Fruit fly (Drosophila melanogaster) whole organism, embryonic: ENCODE measurements around the gene TRAM.

ENCODE experiments used
- CG15514 ChIP-seq: fragments of 200-800 bp; sonication (Bioruptor generic); optimal IDR thresholded peaks from 3 replicates; lab custom pipeline; 2017; ENCODE audit warnings: missing biosample characterization, missing genetic modification characterization, mild to moderate bottlenecking, moderate library complexity, missing genetic modification reagents
- Ets97D ChIP-seq: fragments of 200-800 bp; sonication (Bioruptor generic); optimal IDR thresholded peaks from 3 replicates; lab custom pipeline; 2016; ENCODE audit warnings: missing biosample characterization, missing genetic modification characterization
- NC2α ChIP-seq: fragments of 200-800 bp; sonication (Bioruptor generic); optimal IDR thresholded peaks from 2 replicates; lab custom pipeline; 2016; ENCODE audit warnings: missing biosample characterization, missing genetic modification characterization
- ken ChIP-seq: fragments of 200-800 bp; sonication (Bioruptor generic); IDR thresholded peaks from 3 replicates; pipeline ENCODE4 v1.3.6; 2022; ENCODE audit warnings: missing biosample characterization, missing genetic modification characterization
- pan ChIP-seq, 4 experiments: fragments of >200 bp in 3 of 4; fragments of 200-800 bp in 1 of 4; sonication (Bioruptor generic) in 1 of 4; optimal IDR thresholded peaks in 3 of 4; IDR thresholded peaks in 1 of 4; 2 replicates each; pipeline versions ENCODE4 v1.3.6 to Lab custom; 2017 to 2022; ENCODE audit warnings: missing biosample characterization in 2 of 4, missing genetic modification characterization in 2 of 4, mixed read lengths in 1 of 4
- psq ChIP-seq: fragments of 200-800 bp; sonication (Bioruptor generic); optimal IDR thresholded peaks from 2 replicates; lab custom pipeline; 2017; ENCODE audit warnings: missing biosample characterization, missing genetic modification characterization
- sens-2 ChIP-seq: fragments of 200-800 bp; sonication (Bioruptor generic); IDR thresholded peaks from 2 replicates; pipeline ENCODE4 v1.3.6; 2022; ENCODE audit warnings: missing biosample characterization, missing genetic modification characterization
- zfh2 ChIP-seq: fragments of 200-800 bp; sonication (Bioruptor generic); optimal IDR thresholded peaks from 2 replicates; lab custom pipeline; 2016; ENCODE audit warnings: missing biosample characterization, missing genetic modification characterization

DNA sequence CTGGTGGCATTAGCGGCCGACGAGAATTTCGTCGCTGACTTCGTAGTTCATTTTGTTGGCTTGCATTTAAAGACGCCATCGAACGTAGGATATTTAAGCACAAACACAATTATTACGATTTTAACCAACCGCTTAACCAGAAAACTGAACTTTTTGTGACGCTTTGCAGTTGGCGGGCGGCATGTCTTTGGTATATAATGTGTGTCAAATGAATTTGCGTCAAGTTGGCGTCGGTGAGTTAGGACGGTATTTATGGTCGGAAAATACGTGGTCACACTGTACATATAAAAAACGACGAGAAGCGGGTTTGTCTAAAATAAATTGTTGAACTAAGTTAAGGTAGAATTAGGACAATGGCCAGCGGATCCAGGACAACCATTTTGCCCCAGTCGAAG lies 7.2 kb upstream of the TRAM start, which contains the start of the genes CG43867 and MED22:
- TF ChIP-seq pan (optimal IDR thresholded peaks at IDR 0.05; lab: Kevin White, UChicago): no peak
- no peak for TF ChIP-seq pan (GFP tag; optimal IDR thresholded peaks at IDR 0.05 in 1 of 2, IDR thresholded peaks at IDR 0.05 in 1 of 2)
- TF ChIP-seq Ets97D (GFP tag; lab: Kevin White, UChicago): no peak
- no peak for TF ChIP-seq CG15514 (GFP tag; lab: Kevin White, UChicago)
- TF ChIP-seq sens-2 (GFP tag; lab: Robert Waterston, UW): no peak
- no peak for TF ChIP-seq ken (GFP tag; lab: Robert Waterston, UW)
- TF ChIP-seq NC2α (GFP tag; lab: Kevin White, UChicago): no peak
- TF ChIP-seq psq (GFP tag; lab: Kevin White, UChicago): no peak
- TF ChIP-seq zfh2 (GFP tag; lab: Kevin White, UChicago): no peak
